Worm (Caenorhabditis elegans): ENCODE data around the gene C02F5.2.

DNA sequence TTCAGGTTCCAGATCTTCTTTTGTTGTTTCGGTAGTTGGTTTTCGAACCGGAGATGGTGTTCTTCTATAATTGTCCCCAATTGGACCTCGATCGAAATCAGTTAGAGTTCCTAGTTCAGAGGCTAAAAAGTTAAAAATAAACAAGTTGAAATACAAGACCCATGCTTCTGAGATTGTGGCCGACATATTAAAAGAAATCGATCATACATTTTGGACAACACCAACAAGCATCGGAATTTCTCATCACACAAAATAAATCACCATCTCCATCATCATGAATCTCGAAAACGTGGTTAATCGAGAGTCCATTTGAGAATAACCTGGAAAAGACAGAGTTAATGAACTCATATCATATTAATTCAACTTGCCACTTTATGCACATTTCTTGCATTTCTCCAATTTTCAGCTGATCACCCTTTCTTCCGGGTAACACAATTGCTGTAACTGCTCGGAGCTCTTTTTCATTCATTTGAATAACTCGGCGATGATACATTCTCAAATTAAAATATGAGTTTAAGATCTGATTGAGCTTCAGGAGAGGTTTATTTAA, 22.3 kb downstream of the C02F5.2 start, which contains the start of the genes mps-4 and F09G8.10:
- TF ChIP-seq ceh-88 (GFP tag; IDR thresholded peaks at IDR 0.05) (no peak), ztf-11 (tag; optimal IDR thresholded peaks at IDR 0.05) (no peak), efl-1 (optimal IDR thresholded peaks at IDR 0.05) (no peak), efl-1 (GFP tag; optimal IDR thresholded peaks at IDR 0.05 in 1 of 2) (no peak), isw-1 (GFP tag; IDR thresholded peaks at IDR 0.05) (no peak), mep-1 (tag; optimal IDR thresholded peaks at IDR 0.05) (no peak)
